Fruit fly (Drosophila melanogaster): Measurements from ENCODE around the gene CG8112.

The CG8112 gene

dm6 chr3R:8676560-8677000 is 36.2 kb upstream of the CG8112 start, which contains the start of the genes Unc50, CG11755 and CG8043 (continued):
- TF ChIP-seq Lpt (GFP tag; optimal IDR thresholded peaks at IDR 0.05): peak; percentile 14
- TF ChIP-seq CG11294 (GFP tag; IDR thresholded peaks at IDR 0.05): no peak; the same call in 1 of the 2 replicates
- TF ChIP-seq CG8119 (GFP tag; IDR thresholded peaks at IDR 0.05): peak; percentile 51; the same call in 1 of the 3 replicates
- no peak for TF ChIP-seq Hr38 (GFP tag; optimal IDR thresholded peaks at IDR 0.05)
- peak; percentile 81 for TF ChIP-seq cyc (GFP tag; optimal IDR thresholded peaks at IDR 0.05)
- no peak for TF ChIP-seq dsx (GFP tag; optimal IDR thresholded peaks at IDR 0.05; ENCODE audit: poor library complexity, severe bottlenecking)
- peak; percentile 60; the same call in 1 of the 2 replicates for TF ChIP-seq Gug (GFP tag; IDR thresholded peaks at IDR 0.05)
- TF ChIP-seq salr (GFP tag; optimal IDR thresholded peaks at IDR 0.05): peak in 1 of 2 experiments; percentile 24
- TF ChIP-seq achi (GFP tag; optimal IDR thresholded peaks at IDR 0.05): peak; percentile 98
- TF ChIP-seq CG34406 (GFP tag; optimal IDR thresholded peaks at IDR 0.05): peak; percentile 56
- peak; percentile 79 for TF ChIP-seq Hr39 (GFP tag; optimal IDR thresholded peaks at IDR 0.05)
- TF ChIP-seq CG6792 (GFP tag; optimal IDR thresholded peaks at IDR 0.05): peak; percentile 57
- peak; percentile 51 for TF ChIP-seq CG10669 (GFP tag; optimal IDR thresholded peaks at IDR 0.05)
- peak; percentile 44 for TF ChIP-seq CG8632 (GFP tag; optimal IDR thresholded peaks at IDR 0.05)
- TF ChIP-seq CG6276 (GFP tag; optimal IDR thresholded peaks at IDR 0.05): no peak
- peak; percentile 27 for TF ChIP-seq Blimp-1 (GFP tag; optimal IDR thresholded peaks at IDR 0.05)
- no peak for TF ChIP-seq fkh (GFP tag; optimal IDR thresholded peaks at IDR 0.05)
- TF ChIP-seq OdsH (GFP tag; optimal IDR thresholded peaks at IDR 0.05): peak; percentile 81
- TF ChIP-seq eg (GFP tag; IDR thresholded peaks at IDR 0.05): peak; percentile 52; the same call in 2 of the 3 replicates
- peak; percentile 94 for TF ChIP-seq svp (GFP tag)
- peak; percentile 33 for TF ChIP-seq fd59A (GFP tag; optimal IDR thresholded peaks at IDR 0.05)
- TF ChIP-seq spab (GFP tag; optimal IDR thresholded peaks at IDR 0.05): no peak
- TF ChIP-seq CG6808 (GFP tag; optimal IDR thresholded peaks at IDR 0.05): no peak
- TF ChIP-seq Met (GFP tag; optimal IDR thresholded peaks at IDR 0.05): no peak
- TF ChIP-seq CG7368 (GFP tag; optimal IDR thresholded peaks at IDR 0.05): peak; percentile 34
- peak; percentile 80 for TF ChIP-seq CG31627 (GFP tag; optimal IDR thresholded peaks at IDR 0.05)
- peak; percentile 25 for TF ChIP-seq CG9139 (GFP tag; optimal IDR thresholded peaks at IDR 0.05)
- no peak for TF ChIP-seq CG16779 (tag; optimal IDR thresholded peaks at IDR 0.05)
- TF ChIP-seq Hr4 (GFP tag; optimal IDR thresholded peaks at IDR 0.05): peak; percentile 79
- peak; percentile 79 for TF ChIP-seq CG3032 (tag; optimal IDR thresholded peaks at IDR 0.05)
- TF ChIP-seq topi (GFP tag; optimal IDR thresholded peaks at IDR 0.05): peak; percentile 82
- TF ChIP-seq Smox (GFP tag; optimal IDR thresholded peaks at IDR 0.05): peak; percentile 81
- peak; percentile 83 for TF ChIP-seq Sox14 (GFP tag; optimal IDR thresholded peaks at IDR 0.05)
- no peak; the same call in 1 of the 2 replicates for TF ChIP-seq CG15336 (GFP tag; IDR thresholded peaks at IDR 0.05)
- peak; percentile 54 for TF ChIP-seq CG11902 (GFP tag; optimal IDR thresholded peaks at IDR 0.05)

dm6 chr3R:8679934-8680333 is 32.8 kb upstream of the CG8112 start, which contains the start of gene CG33325:
CG33325 (minus strand) TSS chr3R:8680034.
- TF ChIP-seq ss (GFP tag; optimal IDR thresholded peaks at IDR 0.05) (no peak), achi (GFP tag; optimal IDR thresholded peaks at IDR 0.05) (no peak), Gug (GFP tag; IDR thresholded peaks at IDR 0.05) (no peak), OdsH (GFP tag; optimal IDR thresholded peaks at IDR 0.05) (no peak)

DNA sequence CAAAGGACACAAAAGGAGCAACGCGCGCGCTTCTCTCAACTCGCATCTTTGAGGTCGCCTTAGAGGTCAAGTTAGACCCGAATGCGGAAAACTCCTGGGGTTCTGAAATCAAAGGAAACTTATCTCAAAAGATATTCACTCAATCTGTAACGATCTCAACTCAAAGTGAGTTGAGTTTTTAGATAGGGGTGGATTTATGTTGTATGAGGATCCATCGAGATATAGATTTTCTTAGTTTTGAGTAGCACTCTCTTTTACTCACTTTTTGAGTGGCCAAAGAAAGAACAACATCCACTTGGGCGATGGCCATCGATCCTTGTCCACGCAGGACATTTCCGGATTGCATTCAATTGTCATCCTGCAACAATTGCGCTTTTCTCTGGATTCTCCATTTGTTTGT is 32.1 kb upstream of the CG8112 start:
- no peak for TF ChIP-seq eg (GFP tag; IDR thresholded peaks at IDR 0.05)
- TF ChIP-seq CG6276 (GFP tag; optimal IDR thresholded peaks at IDR 0.05): no peak
- TF ChIP-seq Ets21C (GFP tag; optimal IDR thresholded peaks at IDR 0.05): no peak
- TF ChIP-seq topi (GFP tag; optimal IDR thresholded peaks at IDR 0.05): no peak
- TF ChIP-seq dac (GFP tag; optimal IDR thresholded peaks at IDR 0.05): no peak
- TF ChIP-seq CG11902 (GFP tag; optimal IDR thresholded peaks at IDR 0.05): no peak
- TF ChIP-seq OdsH (GFP tag; optimal IDR thresholded peaks at IDR 0.05): no peak
- no peak for TF ChIP-seq CG31627 (GFP tag; optimal IDR thresholded peaks at IDR 0.05)
- TF ChIP-seq Eip78C (GFP tag): no peak
- no peak for TF ChIP-seq Lpt (GFP tag; optimal IDR thresholded peaks at IDR 0.05)
- TF ChIP-seq CG6854 (GFP tag; optimal IDR thresholded peaks at IDR 0.05): no peak
